Worm (Caenorhabditis elegans) whole organism, midembryonic: ENCODE data around the gene Y43F8B.19.

ENCODE experiments used
- T22C8.4 ChIP-seq: fragments of 200-800 bp; sonication (Bioruptor generic); IDR thresholded peaks from 2 replicates; pipeline ENCODE4 v1.3.6; 2022; ENCODE audit warnings: missing genetic modification characterization, missing compliant biosample characterization
- cog-1 ChIP-seq: sonication (generic microtip); optimal IDR thresholded peaks from 2 replicates; lab custom pipeline; 2016; ENCODE audit warnings: missing genetic modification characterization, missing compliant biosample characterization
- flt-1 ChIP-seq: fragments of 200-800 bp; sonication (Bioruptor generic); IDR thresholded peaks from 2 replicates; pipeline ENCODE4 v1.3.6; 2022; ENCODE audit warnings: missing genetic modification characterization, missing compliant biosample characterization
- klf-2 ChIP-seq: fragments of 200-800 bp; sonication (Bioruptor generic); conservative IDR thresholded peaks from 2 replicates; pipeline ENCODE4 v1.3.6; 2022; ENCODE audit warnings: missing genetic modification reagents, missing genetic modification characterization, missing compliant biosample characterization
- med-1 ChIP-seq: sonication (generic microtip); optimal IDR thresholded peaks from 2 replicates; lab custom pipeline; 2017; ENCODE audit warnings: missing genetic modification characterization, mild to moderate bottlenecking, missing compliant biosample characterization, antibody characterized with exemption, missing genetic modification reagents; ENCODE audit not compliant: insufficient read depth
- ref-1 ChIP-seq: fragments of 200-800 bp; sonication (Bioruptor generic); conservative IDR thresholded peaks from 2 replicates; pipeline ENCODE4 v1.3.6; 2022; ENCODE audit warnings: missing genetic modification reagents, missing genetic modification characterization, missing compliant biosample characterization
- tab-1 ChIP-seq: fragments of 200-800 bp; sonication (Bioruptor generic); IDR thresholded peaks from 2 replicates; pipeline ENCODE4 v1.3.6; 2022; ENCODE audit warnings: missing genetic modification characterization, missing compliant biosample characterization
- ztf-23 ChIP-seq: fragments of 200-800 bp; sonication (Bioruptor generic); IDR thresholded peaks from 2 replicates; pipeline ENCODE4 v1.3.6; 2022; ENCODE audit warnings: missing genetic modification reagents, missing genetic modification characterization, missing compliant biosample characterization
- ztf-29 ChIP-seq: fragments of 200-800 bp; sonication (Bioruptor generic); IDR thresholded peaks from 2 replicates; pipeline ENCODE4 v1.3.6; 2022; ENCODE audit warnings: missing genetic modification reagents, missing genetic modification characterization, missing compliant biosample characterization

Y43F8B.19 gene

ce11 chrV:19520597-19521322, 8.7 kb upstream of the Y43F8B.19 start:
- TF ChIP-seq klf-2 (GFP tag; lab: Robert Waterston, UW) (no peak), tab-1 (GFP tag; lab: Robert Waterston, UW) (no peak), flt-1 (GFP tag; lab: Robert Waterston, UW) (no peak), ztf-29 (GFP tag; lab: Robert Waterston, UW) (no peak)

ce11 chrV:19520130-19520529, 8.0 kb upstream of the Y43F8B.19 start:
- TF ChIP-seq ref-1 (no peak), ztf-29 (GFP tag; lab: Robert Waterston, UW) (no peak), tab-1 (GFP tag; lab: Robert Waterston, UW) (no peak), med-1 (GFP tag; lab: Kevin White, UChicago) (no peak), ztf-23 (no peak), klf-2 (GFP tag; lab: Robert Waterston, UW) (no peak), cog-1 (tag; lab: Kevin White, UChicago) (no peak), T22C8.4 (no peak), flt-1 (GFP tag; lab: Robert Waterston, UW) (no peak)

- TF ChIP-seq flt-1 (GFP tag; lab: Robert Waterston, UW), result 0 out of 2 replicates have a peak, but pooled peaks have one; percentile 20
- TF ChIP-seq klf-2 (GFP tag; lab: Robert Waterston, UW), result no peak
These were observed 7.4 kb upstream of the Y43F8B.19 start for ce11 chrV:19519511-19519934.

ce11 chrV:19518468-19519168, 6.5 kb upstream of the Y43F8B.19 start:
- TF ChIP-seq tab-1 (GFP tag; lab: Robert Waterston, UW), result no peak
- TF ChIP-seq T22C8.4, result peak; percentile 68

ce11 chrV:19513552-19513951, 1.4 kb upstream of the Y43F8B.19 start, which contains the start of gene phy-4:
Gene phy-4 (minus strand): TSS chrV:19513652.
- TF ChIP-seq ref-1 (no peak), ztf-23 (no peak), flt-1 (GFP tag; lab: Robert Waterston, UW) (no peak), cog-1 (tag; lab: Kevin White, UChicago) (no peak), med-1 (GFP tag; lab: Kevin White, UChicago) (no peak), ztf-29 (GFP tag; lab: Robert Waterston, UW) (no peak), klf-2 (GFP tag; lab: Robert Waterston, UW) (no peak), tab-1 (GFP tag; lab: Robert Waterston, UW) (no peak), T22C8.4 (no peak)

ce11 chrV:19510925-19511324, 1.2 kb downstream of the Y43F8B.19 start:
- no peak for TF ChIP-seq med-1 (GFP tag; lab: Kevin White, UChicago)
- TF ChIP-seq ztf-23, result no peak
- no peak for TF ChIP-seq klf-2 (GFP tag; lab: Robert Waterston, UW)
- TF ChIP-seq cog-1 (tag; lab: Kevin White, UChicago), result no peak

ce11 chrV:19510352-19510751, 1.8 kb downstream of the Y43F8B.19 start:
- no peak for TF ChIP-seq klf-2 (GFP tag; lab: Robert Waterston, UW)
- TF ChIP-seq ref-1, result no peak
- no peak for TF ChIP-seq ztf-23
- no peak for TF ChIP-seq tab-1 (GFP tag; lab: Robert Waterston, UW)
- no peak for TF ChIP-seq ztf-29 (GFP tag; lab: Robert Waterston, UW)

ce11 chrV:19509061-19509460, 3.0 kb downstream of the Y43F8B.19 start:
- TF ChIP-seq flt-1 (GFP tag; lab: Robert Waterston, UW) (no peak), ref-1 (no peak), ztf-23 (no peak), ztf-29 (GFP tag; lab: Robert Waterston, UW) (no peak), T22C8.4 (no peak), cog-1 (tag; lab: Kevin White, UChicago) (no peak), med-1 (GFP tag; lab: Kevin White, UChicago) (no peak), tab-1 (GFP tag; lab: Robert Waterston, UW) (no peak), klf-2 (GFP tag; lab: Robert Waterston, UW) (no peak)

- TF ChIP-seq klf-2 (GFP tag; lab: Robert Waterston, UW) (no peak), ztf-23 (no peak), ref-1 (no peak), cog-1 (tag; lab: Kevin White, UChicago) (no peak), ztf-29 (GFP tag; lab: Robert Waterston, UW) (peak; percentile 58)
These were observed 9.4 kb downstream of the Y43F8B.19 start, which contains the start of gene Y43F8B.3 for ce11 chrV:19502579-19503151. Gene Y43F8B.3 (plus strand): TSS chrV:19503101.

ce11 chrV:19501389-19501788, 10.7 kb downstream of the Y43F8B.19 start:
- TF ChIP-seq T22C8.4 (no peak), cog-1 (tag; lab: Kevin White, UChicago) (no peak), klf-2 (GFP tag; lab: Robert Waterston, UW) (no peak), ztf-29 (GFP tag; lab: Robert Waterston, UW) (no peak), flt-1 (GFP tag; lab: Robert Waterston, UW) (no peak), med-1 (GFP tag; lab: Kevin White, UChicago) (no peak), ref-1 (no peak), tab-1 (GFP tag; lab: Robert Waterston, UW) (no peak), ztf-23 (no peak)
